Worm (Caenorhabditis elegans) whole organism, L4 larva: ENCODE measurements around the gene T14G12.11.

Experiments
- ceh-82 ChIP-seq: sonication (generic microtip); optimal IDR thresholded peaks from 2 replicates; lab custom pipeline; 2017; ENCODE audit warnings: missing biosample characterization, missing genetic modification characterization
- nhr-48 ChIP-seq: sonication (generic microtip); optimal IDR thresholded peaks from 2 replicates; lab custom pipeline; 2016; ENCODE audit warnings: mild to moderate bottlenecking, missing genetic modification characterization, missing compliant biosample characterization
- ztf-11 ChIP-seq: fragments of 150-350 bp; optimal IDR thresholded peaks from 2 replicates; lab custom pipeline; 2014; ENCODE audit warnings: missing biosample characterization, missing genetic modification characterization

ce11 chrX:3781040-3781439 lies 18.7 kb upstream of the T14G12.11 start, which contains the start of gene marg-1:
- no peak for TF ChIP-seq nhr-48 (tag; lab: Kevin White, UChicago)
- no peak for TF ChIP-seq ztf-11 (tag; lab: Kevin White, UChicago)
- TF ChIP-seq ceh-82: no peak
